Worm (Caenorhabditis elegans): ENCODE results near the gene cdh-7.

cdh-7 gene

ce11 chrII:14818376-14818775 lies 24.7 kb upstream of the cdh-7 start, which contains the start of gene nhr-61:
Gene nhr-61, minus strand, starts transcription at chrII:14818543.
- TF ChIP-seq hlh-15 (tag; optimal IDR thresholded peaks at IDR 0.05): no peak
- TF ChIP-seq hlh-8 (tag; optimal IDR thresholded peaks at IDR 0.05): no peak
- no peak for TF ChIP-seq K09A11.1 (tag; optimal IDR thresholded peaks at IDR 0.05; ENCODE audit: insufficient read depth)
- TF ChIP-seq C08G9.2 (tag; optimal IDR thresholded peaks at IDR 0.05): no peak
- no peak for TF ChIP-seq ref-2 (tag; optimal IDR thresholded peaks at IDR 0.05)

ce11 chrII:14819258-14819985 lies 23.6 kb upstream of the cdh-7 start:
- TF ChIP-seq dve-1 (tag; optimal IDR thresholded peaks at IDR 0.05) (peak; percentile 86), ceh-48 (tag; optimal IDR thresholded peaks at IDR 0.05) (no peak)

ce11 chrII:14820460-14820859 lies 22.6 kb upstream of the cdh-7 start:
- TF ChIP-seq dmd-4 (tag; optimal IDR thresholded peaks at IDR 0.05; ENCODE audit: borderline replicate concordance) (no peak), hlh-8 (tag; optimal IDR thresholded peaks at IDR 0.05) (no peak), sdc-2 (tag; optimal IDR thresholded peaks at IDR 0.05) (no peak), sox-4 (tag; optimal IDR thresholded peaks at IDR 0.05) (no peak), ceh-30 (tag; optimal IDR thresholded peaks at IDR 0.05) (no peak), hlh-15 (tag; optimal IDR thresholded peaks at IDR 0.05) (no peak), sox-2 (GFP tag; IDR thresholded peaks at IDR 0.05) (no peak), ref-2 (tag; optimal IDR thresholded peaks at IDR 0.05) (no peak), ceh-34 (tag; optimal IDR thresholded peaks at IDR 0.05) (no peak), C38D4.7 (GFP tag; optimal IDR thresholded peaks at IDR 0.05) (no peak), ceh-14 (tag; optimal IDR thresholded peaks at IDR 0.05) (no peak)

ce11 chrII:14822419-14822818 lies 20.6 kb upstream of the cdh-7 start:
- TF ChIP-seq ama-1 (optimal IDR thresholded peaks at IDR 0.05): no peak
- TF ChIP-seq ceh-31 (tag; optimal IDR thresholded peaks at IDR 0.05): peak; percentile 54
- peak; percentile 60 for TF ChIP-seq rnt-1 (tag; optimal IDR thresholded peaks at IDR 0.05)
- TF ChIP-seq che-1 (tag; optimal IDR thresholded peaks at IDR 0.05): no peak
- TF ChIP-seq pax-1 (tag; optimal IDR thresholded peaks at IDR 0.05): peak; percentile 49
- no peak for TF ChIP-seq eyg-1 (tag; optimal IDR thresholded peaks at IDR 0.05)
- no peak for TF ChIP-seq unc-42 (tag; optimal IDR thresholded peaks at IDR 0.05)
- peak; percentile 18 for TF ChIP-seq ceh-18 (tag; optimal IDR thresholded peaks at IDR 0.05)
- peak; percentile 55 for TF ChIP-seq tbx-2 (tag; optimal IDR thresholded peaks at IDR 0.05)
- peak; percentile 78 for TF ChIP-seq dve-1 (tag; optimal IDR thresholded peaks at IDR 0.05)
- TF ChIP-seq pros-1 (tag; optimal IDR thresholded peaks at IDR 0.05): peak; percentile 23
- TF ChIP-seq ceh-45 (GFP tag; IDR thresholded peaks at IDR 0.05): no peak
- TF ChIP-seq elt-2 (tag; optimal IDR thresholded peaks at IDR 0.05): peak; percentile 54
- no peak for TF ChIP-seq K02D7.2 (tag; optimal IDR thresholded peaks at IDR 0.05)
- TF ChIP-seq pha-2 (tag; optimal IDR thresholded peaks at IDR 0.05): peak; percentile 46
- no peak for TF ChIP-seq ztf-16 (tag; optimal IDR thresholded peaks at IDR 0.05)
- TF ChIP-seq ceh-2 (tag; optimal IDR thresholded peaks at IDR 0.05): peak; percentile 22
- no peak for TF ChIP-seq fkh-6 (tag; optimal IDR thresholded peaks at IDR 0.05)
- peak; percentile 60 for TF ChIP-seq ref-2 (tag; optimal IDR thresholded peaks at IDR 0.05)
- no peak for TF ChIP-seq F13H6.1 (tag; optimal IDR thresholded peaks at IDR 0.05)
- TF ChIP-seq nfya-1 (tag; optimal IDR thresholded peaks at IDR 0.05): peak; percentile 23
- no peak for TF ChIP-seq fax-1 (tag; optimal IDR thresholded peaks at IDR 0.05)
- no peak for TF ChIP-seq sox-4 (tag; optimal IDR thresholded peaks at IDR 0.05)

ce11 chrII:14825413-14825812 lies 17.6 kb upstream of the cdh-7 start:
- TF ChIP-seq ceh-9 (tag; optimal IDR thresholded peaks at IDR 0.05) (no peak), ceh-18 (tag; optimal IDR thresholded peaks at IDR 0.05) (no peak), unc-55 (GFP tag; optimal IDR thresholded peaks at IDR 0.05) (peak; percentile 22)

Data from whole organism, late embryonic.